Worm (Caenorhabditis elegans) whole organism, L3 larva: ENCODE results near the gene acs-21.

Experiments
- ZK546.5 ChIP-seq: sonication (generic microtip); optimal IDR thresholded peaks from 2 replicates; lab custom pipeline; 2017; ENCODE audit warnings: missing biosample characterization, missing genetic modification characterization
- ceh-28 ChIP-seq: fragments of 150-350 bp; optimal IDR thresholded peaks from 2 replicates; lab custom pipeline; 2014; ENCODE audit warnings: missing biosample characterization, missing genetic modification reagents, missing genetic modification characterization
- ceh-82 ChIP-seq: fragments of 150-350 bp; optimal IDR thresholded peaks from 2 replicates; lab custom pipeline; 2014; ENCODE audit warnings: missing biosample characterization, missing genetic modification characterization
- ceh-9 ChIP-seq: sonication (generic microtip); optimal IDR thresholded peaks from 2 replicates; lab custom pipeline; 2018; ENCODE audit warnings: missing biosample characterization, missing genetic modification characterization
- lin-39 ChIP-seq: fragments of 150-350 bp; optimal IDR thresholded peaks from 2 replicates; lab custom pipeline; 2018; ENCODE audit warnings: missing biosample characterization, missing genetic modification reagents, missing genetic modification characterization
- mdl-1 ChIP-seq: fragments of 150-350 bp; optimal IDR thresholded peaks from 2 replicates; lab custom pipeline; 2014; ENCODE audit warnings: missing biosample characterization, missing genetic modification characterization
- nhr-11 ChIP-seq: fragments of 150-350 bp; optimal IDR thresholded peaks from 2 replicates; lab custom pipeline; 2014; ENCODE audit warnings: missing biosample characterization, missing genetic modification characterization
- nhr-12 ChIP-seq: fragments of 150-350 bp; optimal IDR thresholded peaks from 2 replicates; lab custom pipeline; 2014; ENCODE audit warnings: missing biosample characterization, missing genetic modification characterization
- nhr-237 ChIP-seq: fragments of 150-350 bp; optimal IDR thresholded peaks from 2 replicates; lab custom pipeline; 2014; ENCODE audit warnings: missing biosample characterization, missing genetic modification characterization
- nhr-25 ChIP-seq: sonication (generic microtip); optimal IDR thresholded peaks from 2 replicates; lab custom pipeline; 2017; ENCODE audit warnings: missing biosample characterization, missing genetic modification characterization
- nhr-76 ChIP-seq: fragments of 150-350 bp; sonication (generic microtip); optimal IDR thresholded peaks from 5 replicates; lab custom pipeline; 2014; ENCODE audit warnings: missing biosample characterization, missing genetic modification characterization
- snpc-4 ChIP-seq: fragments of 150-350 bp; optimal IDR thresholded peaks from 2 replicates; lab custom pipeline; 2014; ENCODE audit warnings: missing biosample characterization, missing genetic modification characterization
- unc-62 ChIP-seq: fragments of 150-350 bp; sonication (generic microtip); optimal IDR thresholded peaks from 4 replicates; lab custom pipeline; 2014; ENCODE audit warnings: missing biosample characterization, missing genetic modification reagents, missing genetic modification characterization

DNA sequence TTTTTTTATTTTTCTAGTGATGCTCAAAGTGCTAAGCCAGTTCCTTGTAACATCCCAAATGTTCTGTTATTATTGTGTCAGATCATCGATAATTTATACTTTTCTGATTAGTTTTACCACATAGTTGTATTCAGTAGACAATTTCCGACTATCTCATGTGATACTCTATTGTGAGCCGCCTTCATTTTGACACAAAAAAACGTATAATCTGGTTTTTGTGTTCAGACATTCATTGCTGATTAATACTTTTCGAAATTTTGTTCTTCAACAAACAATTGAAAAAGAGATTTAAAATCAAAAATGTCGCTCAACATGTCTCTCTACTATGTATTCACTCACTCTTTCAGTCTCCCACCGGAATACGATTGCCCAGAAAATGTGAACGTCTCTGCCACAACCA, 7.4 kb upstream of the acs-21 start, which contains the start of gene srt-7:
- TF ChIP-seq lin-39 (no peak), nhr-237 (no peak), mdl-1 (tag; lab: Kevin White, UChicago) (no peak), ceh-28 (tag; lab: Kevin White, UChicago) (no peak), snpc-4 (tag; lab: Kevin White, UChicago) (no peak), nhr-11 (tag; lab: Kevin White, UChicago) (no peak), ceh-82 (tag; lab: Kevin White, UChicago) (no peak), nhr-76 (no peak), ceh-9 (tag; lab: Kevin White, UChicago) (no peak), unc-62 (GFP tag; lab: Kevin White, UChicago) (no peak), nhr-12 (tag; lab: Kevin White, UChicago) (no peak), nhr-25 (tag; lab: Kevin White, UChicago) (no peak), ZK546.5 (no peak)
